Worm (Caenorhabditis elegans) whole organism, L2 larva: ENCODE data around the gene nlp-55.
A peak's percentile ranks its signal among the peaks of the same experiment; 100 is the strongest.

Experiments used
- C34F6.9 ChIP-seq: fragments of 150-350 bp; optimal IDR thresholded peaks from 2 replicates; lab custom pipeline; 2014; ENCODE audit warnings: missing biosample characterization, missing genetic modification characterization
- F13H6.1 ChIP-seq: sonication (generic microtip); optimal IDR thresholded peaks from 2 replicates; lab custom pipeline; 2016; ENCODE audit warnings: missing genetic modification characterization, missing compliant biosample characterization
- ZK546.5 ChIP-seq: sonication (generic microtip); optimal IDR thresholded peaks from 2 replicates; lab custom pipeline; 2017; ENCODE audit warnings: missing biosample characterization, missing genetic modification characterization
- ama-1 ChIP-seq: fragments of 150-350 bp; optimal IDR thresholded peaks from 2 replicates; lab custom pipeline; 2018; ENCODE audit warnings: inconsistent platforms
- blmp-1 ChIP-seq: sonication (generic microtip); optimal IDR thresholded peaks from 2 replicates; lab custom pipeline; 2017; ENCODE audit warnings: missing genetic modification characterization, mild to moderate bottlenecking, missing compliant biosample characterization, antibody characterized with exemption, moderate library complexity; ENCODE audit not compliant: insufficient read depth
- crh-2 ChIP-seq: sonication (generic microtip); optimal IDR thresholded peaks from 2 replicates; lab custom pipeline; 2017; ENCODE audit warnings: missing biosample characterization, missing genetic modification characterization
- egl-27 ChIP-seq: sonication (generic microtip); optimal IDR thresholded peaks from 3 replicates; lab custom pipeline; 2017; ENCODE audit warnings: missing biosample characterization, missing genetic modification reagents, missing genetic modification characterization
- elt-1 ChIP-seq: fragments of 150-350 bp; optimal IDR thresholded peaks from 2 replicates; lab custom pipeline; 2014; ENCODE audit warnings: missing biosample characterization, missing genetic modification characterization
- elt-3 ChIP-seq: sonication (generic microtip); optimal IDR thresholded peaks from 2 replicates; lab custom pipeline; 2017; ENCODE audit warnings: missing biosample characterization, missing genetic modification characterization
- fos-1 ChIP-seq: fragments of 150-350 bp; optimal IDR thresholded peaks from 2 replicates; lab custom pipeline; 2014; ENCODE audit warnings: missing biosample characterization, missing genetic modification characterization
- gmeb-1 ChIP-seq: fragments of 150-350 bp; optimal IDR thresholded peaks from 2 replicates; lab custom pipeline; 2014; ENCODE audit warnings: missing biosample characterization, missing genetic modification characterization
- lin-39 ChIP-seq: fragments of 150-350 bp; optimal IDR thresholded peaks from 2 replicates; lab custom pipeline; 2014; ENCODE audit warnings: missing biosample characterization, missing genetic modification reagents, missing genetic modification characterization
- lsy-2 ChIP-seq, 2 experiments: fragments of 150-350 bp in 1 of 2; sonication (generic microtip) in 1 of 2; optimal IDR thresholded peaks; 2 replicates each; lab custom pipeline; 2014 to 2017; ENCODE audit warnings: missing biosample characterization in 2 of 2, missing genetic modification characterization in 2 of 2
- mab-5 ChIP-seq: fragments of 150-350 bp; optimal IDR thresholded peaks from 2 replicates; lab custom pipeline; 2014; ENCODE audit warnings: missing biosample characterization, missing genetic modification characterization
- mbf-1 ChIP-seq: sonication (generic microtip); optimal IDR thresholded peaks from 2 replicates; lab custom pipeline; 2017; ENCODE audit warnings: missing biosample characterization, missing genetic modification characterization
- mdl-1 ChIP-seq, 2 experiments: fragments of 150-350 bp in 1 of 2; sonication (generic microtip) in 1 of 2; optimal IDR thresholded peaks; 2 replicates each; lab custom pipeline; 2017; ENCODE audit warnings: missing biosample characterization in 2 of 2, missing genetic modification characterization in 2 of 2
- nhr-10 ChIP-seq: sonication (generic microtip); optimal IDR thresholded peaks from 2 replicates; lab custom pipeline; 2017; ENCODE audit warnings: missing biosample characterization, missing genetic modification characterization
- nhr-11 ChIP-seq: fragments of 150-350 bp; optimal IDR thresholded peaks from 2 replicates; lab custom pipeline; 2014; ENCODE audit warnings: missing biosample characterization, missing genetic modification characterization
- nhr-129 ChIP-seq: fragments of 150-350 bp; optimal IDR thresholded peaks from 2 replicates; lab custom pipeline; 2014; ENCODE audit warnings: missing biosample characterization, missing genetic modification characterization
- nhr-21 ChIP-seq: fragments of 150-350 bp; optimal IDR thresholded peaks from 2 replicates; lab custom pipeline; 2014; ENCODE audit warnings: missing biosample characterization, missing genetic modification characterization
- nhr-25 ChIP-seq: fragments of 150-350 bp; sonication (generic microtip); optimal IDR thresholded peaks from 3 replicates; lab custom pipeline; 2014; ENCODE audit warnings: missing biosample characterization, missing genetic modification characterization
- nhr-6 ChIP-seq: fragments of 150-350 bp; optimal IDR thresholded peaks from 2 replicates; lab custom pipeline; 2014; ENCODE audit warnings: missing biosample characterization, missing genetic modification characterization
- skn-1 ChIP-seq: sonication (generic microtip); optimal IDR thresholded peaks from 2 replicates; lab custom pipeline; 2017; ENCODE audit warnings: missing biosample characterization, missing genetic modification characterization
- sma-3 ChIP-seq: sonication (generic microtip); optimal IDR thresholded peaks from 2 replicates; lab custom pipeline; 2016; ENCODE audit warnings: missing genetic modification reagents, missing genetic modification characterization, missing compliant biosample characterization
- sma-9 ChIP-seq, 2 experiments: fragments of 150-350 bp in 1 of 2; sonication (generic microtip) in 1 of 2; optimal IDR thresholded peaks; 2 replicates each; lab custom pipeline; 2014 to 2016; ENCODE audit warnings: missing genetic modification characterization in 2 of 2, mild to moderate bottlenecking in 1 of 2, missing biosample characterization in 1 of 2, missing compliant biosample characterization in 1 of 2, missing genetic modification reagents in 1 of 2, moderate library complexity in 1 of 2
- snpc-4 ChIP-seq: fragments of 150-350 bp; optimal IDR thresholded peaks from 2 replicates; lab custom pipeline; 2014; ENCODE audit warnings: missing biosample characterization, missing genetic modification characterization
- unc-62 ChIP-seq: fragments of 150-350 bp; optimal IDR thresholded peaks from 2 replicates; lab custom pipeline; 2014; ENCODE audit warnings: missing biosample characterization, missing genetic modification reagents, missing genetic modification characterization
- ztf-1 ChIP-seq: fragments of 200-800 bp; sonication (Bioruptor generic); conservative IDR thresholded peaks from 2 replicates; pipeline ENCODE4 v1.3.6; 2022; ENCODE audit warnings: missing genetic modification characterization, missing compliant biosample characterization
- ztf-11 ChIP-seq: sonication (generic microtip); optimal IDR thresholded peaks from 2 replicates; lab custom pipeline; 2017; ENCODE audit warnings: missing biosample characterization, missing genetic modification characterization
- ztf-4 ChIP-seq: fragments of 150-350 bp; optimal IDR thresholded peaks from 2 replicates; lab custom pipeline; 2014; ENCODE audit warnings: missing biosample characterization, missing genetic modification characterization

Gene nlp-55

ce11 chrII:8263562-8263961 is 31.6 kb downstream of the nlp-55 start (continued):
- no peak for TF ChIP-seq mab-5

ce11 chrII:8259674-8260073 is 35.5 kb downstream of the nlp-55 start:
- TF ChIP-seq crh-2 (tag; lab: Kevin White, UChicago) (peak; percentile 23), egl-27 (no peak), nhr-21 (no peak), ztf-11 (no peak), elt-3 (tag; lab: Kevin White, UChicago) (no peak), nhr-11 (tag; lab: Kevin White, UChicago) (no peak), sma-3 (GFP tag; lab: Kevin White, UChicago) (peak; percentile 88), skn-1 (tag; lab: Kevin White, UChicago) (no peak), snpc-4 (tag; lab: Kevin White, UChicago) (no peak), nhr-129 (tag; lab: Kevin White, UChicago) (peak; percentile 12), lin-39 (tag; lab: Kevin White, UChicago) (no peak), sma-9 (GFP tag; optimal IDR thresholded peaks at IDR 0.05; lab: Kevin White, UChicago) (peak; percentile 66), sma-9 (tag; optimal IDR thresholded peaks at IDR 0.05; lab: Kevin White, UChicago) (no peak)
- TF ChIP-seq, all 48 proteins: peak for 4

ce11 chrII:8259038-8259437 is 36.2 kb downstream of the nlp-55 start, which contains the start of gene F35C11.6:
Gene F35C11.6 (minus strand): TSS chrII:8259138.
- TF ChIP-seq sma-9 (GFP tag; optimal IDR thresholded peaks at IDR 0.05; lab: Kevin White, UChicago) (no peak), sma-9 (tag; optimal IDR thresholded peaks at IDR 0.05; lab: Kevin White, UChicago) (no peak)

DNA sequence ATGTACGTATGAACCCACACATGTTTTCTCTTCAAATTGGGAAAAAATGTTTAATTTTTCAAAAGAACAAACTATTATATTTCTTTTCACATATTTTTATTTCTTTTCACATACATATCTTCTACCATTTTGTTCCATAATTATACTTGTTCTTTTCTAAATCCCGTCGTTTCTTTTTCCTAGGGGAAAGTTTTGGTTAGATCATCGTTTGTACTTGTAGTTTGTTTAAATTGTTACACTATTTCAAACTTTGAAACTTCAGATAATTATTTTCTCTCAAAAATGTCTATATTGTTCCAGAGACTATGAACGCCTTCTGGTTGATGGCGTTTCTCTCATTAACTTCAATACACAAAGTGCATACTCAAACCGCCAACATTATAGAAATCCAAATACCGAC is 39.2 kb downstream of the nlp-55 start, which contains the start of gene F35C11.7:
F35C11.7 (plus strand) TSS at position 301 of the 400 bp plus-strand sequence.
- no peak for TF ChIP-seq blmp-1 (tag; lab: Kevin White, UChicago)
- TF ChIP-seq C34F6.9 (tag; lab: Kevin White, UChicago) = no peak
- TF ChIP-seq lsy-2 (tag; optimal IDR thresholded peaks at IDR 0.05; lab: Kevin White, UChicago) = no peak
- no peak for TF ChIP-seq mbf-1
- TF ChIP-seq unc-62 (GFP tag; lab: Kevin White, UChicago) = no peak
- no peak for TF ChIP-seq mdl-1 (tag; optimal IDR thresholded peaks at IDR 0.05; lab: Kevin White, UChicago)
- TF ChIP-seq ama-1 (lab: Kevin White, UChicago) = no peak
- TF ChIP-seq nhr-6 (tag; lab: Kevin White, UChicago) = no peak
- no peak for TF ChIP-seq gmeb-1 (tag; lab: Kevin White, UChicago)
- TF ChIP-seq ZK546.5 (tag; lab: Kevin White, UChicago) = no peak
- TF ChIP-seq nhr-10 (tag; lab: Kevin White, UChicago) = no peak
- TF ChIP-seq fos-1 = no peak
- TF ChIP-seq lin-39 (tag; lab: Kevin White, UChicago) = no peak
- no peak for TF ChIP-seq nhr-25
- TF ChIP-seq sma-9 (GFP tag; optimal IDR thresholded peaks at IDR 0.05; lab: Kevin White, UChicago) = no peak
- no peak for TF ChIP-seq sma-9 (tag; optimal IDR thresholded peaks at IDR 0.05; lab: Kevin White, UChicago)
- no peak for TF ChIP-seq ztf-4 (tag; lab: Kevin White, UChicago)
- TF ChIP-seq elt-1 (tag; lab: Kevin White, UChicago) = no peak
- TF ChIP-seq, all 48 proteins: peak for 0

- TF ChIP-seq lin-39 (tag; lab: Kevin White, UChicago) (no peak), sma-9 (GFP tag; optimal IDR thresholded peaks at IDR 0.05; lab: Kevin White, UChicago) (no peak), sma-9 (tag; optimal IDR thresholded peaks at IDR 0.05; lab: Kevin White, UChicago) (no peak)
- TF ChIP-seq, all 48 proteins: peak for 0
These were observed 41.9 kb downstream of the nlp-55 start, which contains the start of gene F35C11.5 for ce11 chrII:8253160-8253793. Gene F35C11.5 (plus strand): TSS chrII:8253743.

- TF ChIP-seq nhr-129 (tag; lab: Kevin White, UChicago) (no peak), fos-1 (peak; percentile 20), ztf-1 (GFP tag; lab: Robert Waterston, UW) (no peak), F13H6.1 (no peak)
These were observed 45.5 kb downstream of the nlp-55 start for ce11 chrII:8249710-8250109.
